In the genomic region with DNA sequence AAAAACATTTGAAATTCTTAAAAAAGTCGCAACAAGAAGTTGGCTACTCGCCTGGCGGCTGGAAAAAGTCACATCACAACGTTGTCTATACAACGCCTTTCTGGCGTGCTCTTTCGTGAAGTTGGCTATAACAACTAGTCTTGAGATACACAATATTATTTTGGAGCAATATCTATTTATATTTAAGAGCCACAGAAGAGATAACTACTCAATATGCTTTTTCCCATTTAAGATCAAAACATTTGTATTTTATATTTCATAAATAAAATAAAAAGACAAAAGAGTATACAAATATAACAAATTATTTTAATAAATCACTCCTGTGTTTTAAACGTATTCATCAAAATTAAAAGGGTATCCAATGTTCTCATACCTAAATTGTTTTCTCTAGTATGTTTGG, we compare ENCODE assay signal across 2 fruit fly cellular contexts.
TF ChIP-seq lines count a peak whose summit lies in the region.

No protein-coding gene starts in this region.

TF ChIP-seq in whole organism, prepupa, 60 proteins besides CTCF, POLR2A, EP300 and RAD21:
- TF ChIP-seq CG32006 (GFP tag; optimal IDR thresholded peaks at IDR 0.05; lab: Kevin White, UChicago) (peak; percentile 52), ss (GFP tag; optimal IDR thresholded peaks at IDR 0.05; lab: Kevin White, UChicago) (no peak), cyc (GFP tag; optimal IDR thresholded peaks at IDR 0.05; lab: Kevin White, UChicago) (no peak), Ets96B (tag; optimal IDR thresholded peaks at IDR 0.05; lab: Kevin White, UChicago) (no peak), CG10669 (GFP tag; optimal IDR thresholded peaks at IDR 0.05; lab: Kevin White, UChicago) (no peak), topi (GFP tag; optimal IDR thresholded peaks at IDR 0.05; lab: Kevin White, UChicago) (no peak), Eip78C (GFP tag; lab: Kevin White, UChicago) (peak; percentile 33), Sox15 (GFP tag; optimal IDR thresholded peaks at IDR 0.05; lab: Kevin White, UChicago) (no peak), CG10631 (GFP tag; optimal IDR thresholded peaks at IDR 0.05; lab: Kevin White, UChicago) (peak; percentile 6), CG8319 (GFP tag; optimal IDR thresholded peaks at IDR 0.05; lab: Kevin White, UChicago) (no peak), CG8119 (GFP tag; IDR thresholded peaks at IDR 0.05; lab: Robert Waterston, UW) (peak; percentile 46; the same call in 2 of the 3 replicates), CG3032 (tag; optimal IDR thresholded peaks at IDR 0.05; lab: Kevin White, UChicago) (no peak), salr (GFP tag; optimal IDR thresholded peaks at IDR 0.05; lab: Kevin White, UChicago) (peak in 1 of 2 experiments; percentile 23), Hr38 (GFP tag; optimal IDR thresholded peaks at IDR 0.05; lab: Kevin White, UChicago) (no peak), svp (GFP tag; lab: Kevin White, UChicago) (no peak), achi (GFP tag; optimal IDR thresholded peaks at IDR 0.05; lab: Kevin White, UChicago) (peak; percentile 10), Eip93F (GFP tag; optimal IDR thresholded peaks at IDR 0.05; lab: Kevin White, UChicago) (no peak), Hr4 (GFP tag; optimal IDR thresholded peaks at IDR 0.05; lab: Kevin White, UChicago) (no peak), vri (GFP tag; optimal IDR thresholded peaks at IDR 0.05; lab: Kevin White, UChicago) (no peak), pdm3 (GFP tag; optimal IDR thresholded peaks at IDR 0.05; lab: Kevin White, UChicago) (no peak), fd59A (GFP tag; optimal IDR thresholded peaks at IDR 0.05; lab: Kevin White, UChicago) (no peak)
TF ChIP-seq in whole organism, prepupa: peak in this region for 6.

TF ChIP-seq in whole organism, pupa, 21 proteins besides CTCF, POLR2A, EP300 and RAD21:
- TF ChIP-seq CG14655 (GFP tag; optimal IDR thresholded peaks at IDR 0.05; lab: Kevin White, UChicago), result peak; percentile 76
- peak; percentile 50 for TF ChIP-seq CG8301 (tag; optimal IDR thresholded peaks at IDR 0.05; lab: Kevin White, UChicago)
- peak; percentile 39 for TF ChIP-seq CG9948 (tag; optimal IDR thresholded peaks at IDR 0.05; lab: Kevin White, UChicago)
- TF ChIP-seq CG17806 (tag; optimal IDR thresholded peaks at IDR 0.05; lab: Kevin White, UChicago), result peak; percentile 4
- no peak for TF ChIP-seq CG4496 (GFP tag; IDR thresholded peaks at IDR 0.05; lab: Robert Waterston, UW)
